Worm (Caenorhabditis elegans) whole organism, L4 larva: Measurements from ENCODE around the gene nhr-175.

Source experiments
- T26A8.4 ChIP-seq: fragments of 200-800 bp; sonication (Bioruptor generic); IDR thresholded peaks from 2 replicates; pipeline ENCODE4 v1.3.6; 2022; ENCODE audit warnings: missing genetic modification characterization, missing compliant biosample characterization
- aha-1 ChIP-seq: fragments of 150-350 bp; peaks from one replicate; lab custom pipeline; 2014; ENCODE audit warnings: missing biosample characterization, missing genetic modification characterization
- lin-29 ChIP-seq: fragments of 200-800 bp; sonication (Bioruptor generic); IDR thresholded peaks from 2 replicates; pipeline ENCODE4 v1.3.6; 2022; ENCODE audit warnings: missing genetic modification reagents, missing genetic modification characterization, missing compliant biosample characterization
- madf-5 ChIP-seq, 2 experiments: fragments of 200-800 bp; sonication (Bioruptor generic); IDR thresholded peaks; 2 replicates each; pipeline ENCODE4 v1.3.6; 2022; ENCODE audit warnings: missing compliant biosample characterization in 2 of 2, missing genetic modification characterization in 2 of 2
- mep-1 ChIP-seq: fragments of 150-350 bp; sonication (generic microtip); optimal IDR thresholded peaks from 3 replicates; lab custom pipeline; 2014; ENCODE audit warnings: missing biosample characterization, missing genetic modification characterization
- php-3 ChIP-seq: fragments of 200-800 bp; sonication (Bioruptor generic); IDR thresholded peaks from 2 replicates; pipeline ENCODE4 v1.3.6; 2022; ENCODE audit warnings: missing genetic modification reagents, missing genetic modification characterization, missing compliant biosample characterization
- unc-62 ChIP-seq, 3 experiments: fragments of 150-350 bp in 1 of 3; sonication (generic microtip); optimal IDR thresholded peaks in 2 of 3; peaks in 1 of 3; 1 replicate in 1 of 3; 2 replicates in 2 of 3; lab custom pipeline; 2014 to 2017; ENCODE audit warnings: missing biosample characterization in 3 of 3, missing genetic modification characterization in 3 of 3, missing genetic modification reagents in 3 of 3, missing genotype in 1 of 3

DNA sequence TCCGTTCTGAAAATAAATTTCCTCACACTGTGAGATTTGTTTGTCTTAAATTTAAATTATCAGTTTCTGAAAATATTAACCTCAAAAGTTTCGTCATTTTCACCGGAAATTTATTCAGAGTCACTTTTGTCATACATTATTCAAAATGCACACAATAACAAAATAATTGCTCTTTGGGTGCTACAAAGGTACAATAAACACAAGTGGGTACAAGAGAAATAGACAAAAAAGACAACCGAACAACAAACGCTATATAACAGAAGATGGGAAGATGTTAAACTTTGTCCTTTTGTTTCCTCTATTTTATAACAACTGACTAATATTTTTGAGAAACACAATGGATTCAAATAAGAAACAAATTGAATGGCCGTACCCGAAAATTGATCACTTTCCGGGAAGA is 3.1 kb downstream of the nhr-175 start:
- no peak for TF ChIP-seq madf-5 (GFP tag; IDR thresholded peaks at IDR 0.05; lab: Robert Waterston, UW)
- TF ChIP-seq aha-1 (tag; lab: Kevin White, UChicago) = no peak
- TF ChIP-seq php-3 = no peak
- no peak for TF ChIP-seq mep-1 (tag; lab: Kevin White, UChicago)
- no peak for TF ChIP-seq T26A8.4 (GFP tag; lab: Robert Waterston, UW)
- TF ChIP-seq unc-62 (GFP tag; optimal IDR thresholded peaks at IDR 0.05 in 1 of 2; lab: Kevin White, UChicago) = no peak
- TF ChIP-seq unc-62 (tag; optimal IDR thresholded peaks at IDR 0.05; lab: Kevin White, UChicago) = no peak
- no peak for TF ChIP-seq lin-29 (GFP tag; lab: Robert Waterston, UW)
